Worm (Caenorhabditis elegans) whole organism, L4 larva: ENCODE results near the gene rmd-3.

ENCODE experiments used
- F49E8.2 ChIP-seq: sonication (generic microtip); optimal IDR thresholded peaks from 2 replicates; lab custom pipeline; 2016; ENCODE audit warnings: missing compliant biosample characterization, mild to moderate bottlenecking, missing genetic modification characterization, borderline replicate concordance
- fkh-10 ChIP-seq: fragments of 150-350 bp; optimal IDR thresholded peaks from 2 replicates; lab custom pipeline; 2014; ENCODE audit warnings: missing biosample characterization, missing genetic modification reagents, missing genetic modification characterization
- lir-3 ChIP-seq: sonication (generic microtip); optimal IDR thresholded peaks from 2 replicates; lab custom pipeline; 2016; ENCODE audit warnings: mild to moderate bottlenecking, missing genetic modification characterization, missing compliant biosample characterization
- nhr-25 ChIP-seq: sonication (generic microtip); optimal IDR thresholded peaks from 2 replicates; lab custom pipeline; 2017; ENCODE audit warnings: missing genetic modification characterization, mild to moderate bottlenecking, missing compliant biosample characterization, antibody characterized with exemption, moderate library complexity, borderline replicate concordance; ENCODE audit not compliant: insufficient read depth
- nhr-28 ChIP-seq: fragments of 150-350 bp; optimal IDR thresholded peaks from 2 replicates; lab custom pipeline; 2014; ENCODE audit warnings: missing biosample characterization, missing genetic modification characterization
- nhr-77 ChIP-seq: fragments of 150-350 bp; optimal IDR thresholded peaks from 2 replicates; lab custom pipeline; 2014; ENCODE audit warnings: missing biosample characterization, missing genetic modification characterization
- set-16 ChIP-seq: fragments of 200-800 bp; sonication (Bioruptor generic); IDR thresholded peaks from 2 replicates; pipeline ENCODE4 v1.3.6; 2022; ENCODE audit warnings: missing genetic modification reagents, missing genetic modification characterization, missing compliant biosample characterization
- unc-62 ChIP-seq, 3 experiments: fragments of 150-350 bp in 1 of 3; sonication (generic microtip); optimal IDR thresholded peaks in 2 of 3; peaks in 1 of 3; 1 replicate in 1 of 3; 2 replicates in 2 of 3; lab custom pipeline; 2014 to 2017; ENCODE audit warnings: missing biosample characterization in 3 of 3, missing genetic modification characterization in 3 of 3, missing genetic modification reagents in 3 of 3, missing genotype in 1 of 3

ce11 chrII:11343300-11343869 lies 4.0 kb upstream of the rmd-3 start, which contains the start of gene lgc-20:
- no peak for TF ChIP-seq nhr-28 (tag; lab: Kevin White, UChicago)
- no peak for TF ChIP-seq nhr-77 (tag; lab: Kevin White, UChicago)
- TF ChIP-seq F49E8.2 (tag; lab: Kevin White, UChicago) = no peak
- no peak for TF ChIP-seq set-16 (GFP tag; lab: Robert Waterston, UW)
- no peak for TF ChIP-seq fkh-10 (GFP tag; lab: Kevin White, UChicago)
- no peak for TF ChIP-seq nhr-25 (tag; lab: Kevin White, UChicago)
- TF ChIP-seq lir-3 (tag; lab: Kevin White, UChicago) = no peak
- peak in 1 of 2 experiments; percentile 51 for TF ChIP-seq unc-62 (GFP tag; optimal IDR thresholded peaks at IDR 0.05 in 1 of 2; lab: Kevin White, UChicago)
- no peak for TF ChIP-seq unc-62 (tag; optimal IDR thresholded peaks at IDR 0.05; lab: Kevin White, UChicago)
